Fruit fly (Drosophila melanogaster): ENCODE data around the gene CG31642.

DNA sequence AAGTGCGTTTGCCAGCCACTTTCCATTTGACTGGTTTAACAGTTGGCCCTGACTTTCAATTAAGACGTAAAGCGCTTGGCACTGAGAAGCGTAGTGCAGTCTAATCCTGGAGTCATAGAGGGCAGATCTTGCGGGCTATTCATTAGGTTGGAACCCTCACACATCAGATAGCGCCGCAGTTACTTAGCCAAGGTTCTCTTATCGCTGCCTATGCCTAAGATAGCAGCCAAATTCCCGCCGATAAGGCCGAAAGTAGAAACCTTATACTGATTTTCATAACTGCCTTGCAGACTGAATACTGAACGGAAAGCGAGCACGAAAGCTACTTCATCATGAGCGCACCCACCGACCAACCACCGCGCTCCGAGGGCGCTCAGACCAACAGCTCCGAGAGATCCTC, 46.2 kb upstream of the CG31642 start:
- TF ChIP-seq CG12768 (GFP tag; optimal IDR thresholded peaks at IDR 0.05) (no peak), cic (GFP tag; optimal IDR thresholded peaks at IDR 0.05) (no peak), Clk (GFP tag; optimal IDR thresholded peaks at IDR 0.05) (no peak), CG7101 (tag; optimal IDR thresholded peaks at IDR 0.05) (no peak), kay (GFP tag; ENCODE audit: borderline replicate concordance) (no peak), ovo (GFP tag; optimal IDR thresholded peaks at IDR 0.05) (no peak), CG7045 (GFP tag; optimal IDR thresholded peaks at IDR 0.05) (no peak), pad (GFP tag; optimal IDR thresholded peaks at IDR 0.05) (no peak), CG14711 (tag; optimal IDR thresholded peaks at IDR 0.05) (no peak), Mnt (GFP tag; optimal IDR thresholded peaks at IDR 0.05) (no peak)
